Worm (Caenorhabditis elegans) whole organism, L1 larva: ENCODE data around the gene F07E5.12.
A peak's percentile ranks its signal among the peaks of the same experiment; 100 is the strongest.

Experiments used
- F16B12.6 ChIP-seq: fragments of 150-350 bp; optimal IDR thresholded peaks from 2 replicates; lab custom pipeline; 2014; ENCODE audit warnings: missing biosample characterization, missing genetic modification characterization
- Y116A8C.19 ChIP-seq: sonication (generic microtip); optimal IDR thresholded peaks from 2 replicates; lab custom pipeline; 2016; ENCODE audit warnings: missing compliant biosample characterization, missing genetic modification characterization, borderline replicate concordance
- alr-1 ChIP-seq: fragments of 200-800 bp; sonication (Bioruptor generic); optimal IDR thresholded peaks from 2 replicates; lab custom pipeline; 2018; ENCODE audit warnings: borderline replicate concordance, mild to moderate bottlenecking, missing genetic modification characterization, missing compliant biosample characterization
- blmp-1 ChIP-seq: fragments of 150-350 bp; optimal IDR thresholded peaks from 2 replicates; lab custom pipeline; 2014; ENCODE audit warnings: missing biosample characterization, missing genetic modification characterization
- ceh-8 ChIP-seq: fragments of 200-800 bp; sonication (Bioruptor generic); optimal IDR thresholded peaks from 2 replicates; lab custom pipeline; 2018; ENCODE audit warnings: mild to moderate bottlenecking, missing genetic modification characterization, moderate library complexity, missing compliant biosample characterization
- dpl-1 ChIP-seq, 3 experiments: fragments of 150-350 bp in 2 of 3; sonication (generic microtip) in 1 of 3; optimal IDR thresholded peaks; 2 replicates each; lab custom pipeline; 2014 to 2017; ENCODE audit warnings: missing biosample characterization in 3 of 3, missing genetic modification characterization in 3 of 3, missing genetic modification reagents in 3 of 3
- efl-1 ChIP-seq, 4 experiments: fragments of 150-350 bp; optimal IDR thresholded peaks in 3 of 4; peaks in 1 of 4; 1 replicate in 1 of 4; 2 replicates in 3 of 4; lab custom pipeline; 2014; ENCODE audit warnings: missing biosample characterization in 2 of 4, missing genetic modification characterization in 2 of 4, missing genetic modification reagents in 2 of 4
- egl-27 ChIP-seq, 2 experiments: fragments of 150-350 bp in 1 of 2; sonication (generic microtip); optimal IDR thresholded peaks; 3 replicates each; lab custom pipeline; 2017 to 2018; ENCODE audit warnings: missing biosample characterization in 2 of 2, missing genetic modification characterization in 2 of 2, missing genetic modification reagents in 2 of 2
- elt-3 ChIP-seq, 6 experiments: fragments of 150-350 bp in 1 of 6; sonication (generic microtip); optimal IDR thresholded peaks; 2 replicates each; lab custom pipeline; 2017 to 2018; ENCODE audit warnings: missing biosample characterization in 6 of 6, missing genetic modification characterization in 6 of 6, inconsistent platforms in 1 of 6
- ets-5 ChIP-seq: fragments of 200-800 bp; sonication (Bioruptor generic); IDR thresholded peaks from 2 replicates; pipeline ENCODE4 v1.3.6; 2022; ENCODE audit warnings: missing genetic modification characterization, missing compliant biosample characterization
- fos-1 ChIP-seq: fragments of 150-350 bp; optimal IDR thresholded peaks from 2 replicates; lab custom pipeline; 2014; ENCODE audit warnings: missing biosample characterization, missing genetic modification characterization
- irx-1 ChIP-seq: sonication (generic microtip); optimal IDR thresholded peaks from 2 replicates; lab custom pipeline; 2016; ENCODE audit warnings: missing genetic modification characterization, missing compliant biosample characterization
- isw-1 ChIP-seq: fragments of 200-800 bp; sonication (Bioruptor generic); IDR thresholded peaks from 2 replicates; pipeline ENCODE4 v1.3.6; 2022; ENCODE audit warnings: missing genetic modification characterization, missing compliant biosample characterization
- lin-15B ChIP-seq: fragments of 150-350 bp; sonication (generic microtip); optimal IDR thresholded peaks from 3 replicates; lab custom pipeline; 2014; ENCODE audit warnings: missing biosample characterization, missing genetic modification characterization
- lin-35 ChIP-seq, 2 experiments: fragments of 150-350 bp; optimal IDR thresholded peaks; 2 replicates each; lab custom pipeline; 2014; ENCODE audit warnings: missing biosample characterization in 2 of 2, missing genetic modification characterization in 2 of 2, missing genetic modification reagents in 2 of 2
- lsy-2 ChIP-seq, 2 experiments: fragments of 150-350 bp; optimal IDR thresholded peaks; 2 replicates each; lab custom pipeline; 2014; ENCODE audit warnings: missing biosample characterization in 2 of 2, missing genetic modification characterization in 2 of 2
- mef-2 ChIP-seq: fragments of 150-350 bp; optimal IDR thresholded peaks from 2 replicates; lab custom pipeline; 2014; ENCODE audit warnings: missing biosample characterization, missing genetic modification characterization
- nhr-12 ChIP-seq: sonication (generic microtip); optimal IDR thresholded peaks from 2 replicates; lab custom pipeline; 2017; ENCODE audit warnings: missing biosample characterization, missing genetic modification characterization
- nhr-237 ChIP-seq: fragments of 150-350 bp; optimal IDR thresholded peaks from 2 replicates; lab custom pipeline; 2014; ENCODE audit warnings: missing biosample characterization, missing genetic modification characterization
- nhr-28 ChIP-seq: fragments of 150-350 bp; optimal IDR thresholded peaks from 2 replicates; lab custom pipeline; 2014; ENCODE audit warnings: missing biosample characterization, missing genetic modification characterization
- nhr-71 ChIP-seq: sonication (generic microtip); optimal IDR thresholded peaks from 2 replicates; lab custom pipeline; 2016; ENCODE audit warnings: mild to moderate bottlenecking, missing genetic modification characterization, moderate library complexity, missing compliant biosample characterization
- nhr-76 ChIP-seq: sonication (generic microtip); optimal IDR thresholded peaks from 2 replicates; lab custom pipeline; 2017; ENCODE audit warnings: missing biosample characterization, missing genetic modification characterization
- nhr-84 ChIP-seq: sonication (generic microtip); optimal IDR thresholded peaks from 2 replicates; lab custom pipeline; 2017; ENCODE audit warnings: missing biosample characterization, missing genetic modification characterization
- nhr-85 ChIP-seq: sonication (generic microtip); peaks from one replicate; lab custom pipeline; 2016; ENCODE audit warnings: missing genetic modification characterization, inconsistent platforms, missing compliant biosample characterization
- pag-3 ChIP-seq: sonication (generic microtip); optimal IDR thresholded peaks from 2 replicates; lab custom pipeline; 2017; ENCODE audit warnings: missing genetic modification characterization, mild to moderate bottlenecking, missing compliant biosample characterization, antibody characterized with exemption, borderline replicate concordance; ENCODE audit not compliant: insufficient read depth
- rnt-1 ChIP-seq: sonication (generic microtip); optimal IDR thresholded peaks from 2 replicates; lab custom pipeline; 2016; ENCODE audit warnings: mild to moderate bottlenecking, missing genetic modification characterization, moderate library complexity, missing compliant biosample characterization
- skn-1 ChIP-seq: fragments of 150-350 bp; optimal IDR thresholded peaks from 2 replicates; lab custom pipeline; 2014; ENCODE audit warnings: missing biosample characterization, missing genetic modification characterization
- snu-23 ChIP-seq: sonication (generic microtip); optimal IDR thresholded peaks from 2 replicates; lab custom pipeline; 2016; ENCODE audit warnings: missing genetic modification characterization, missing compliant biosample characterization
- sox-4 ChIP-seq: sonication (generic microtip); optimal IDR thresholded peaks from 2 replicates; lab custom pipeline; 2016; ENCODE audit warnings: missing genetic modification characterization, missing compliant biosample characterization
- sptf-1 ChIP-seq: fragments of 150-350 bp; optimal IDR thresholded peaks from 2 replicates; lab custom pipeline; 2014; ENCODE audit warnings: missing biosample characterization, missing genetic modification characterization
- sup-37 ChIP-seq: fragments of 200-800 bp; sonication (Bioruptor generic); optimal IDR thresholded peaks from 2 replicates; lab custom pipeline; 2018; ENCODE audit warnings: mild to moderate bottlenecking, missing genetic modification characterization, missing compliant biosample characterization
- swsn-7 ChIP-seq: sonication (generic microtip); optimal IDR thresholded peaks from 2 replicates; lab custom pipeline; 2016; ENCODE audit warnings: missing genetic modification characterization, missing compliant biosample characterization
- unc-62 ChIP-seq: fragments of 150-350 bp; optimal IDR thresholded peaks from 2 replicates; lab custom pipeline; 2014; ENCODE audit warnings: missing biosample characterization, missing genetic modification reagents, missing genetic modification characterization
- vab-15 ChIP-seq: sonication (generic microtip); optimal IDR thresholded peaks from 2 replicates; lab custom pipeline; 2017; ENCODE audit warnings: missing genotype, mild to moderate bottlenecking, missing genetic modification characterization, missing compliant biosample characterization
- xbp-1 ChIP-seq: sonication (generic microtip); optimal IDR thresholded peaks from 2 replicates; lab custom pipeline; 2016; ENCODE audit warnings: missing genetic modification characterization, missing compliant biosample characterization

The F07E5.12 gene

ce11 chrII:2031852-2032251 lies 35.9 kb upstream of the F07E5.12 start, which contains the start of gene bath-5:
Gene bath-5 (minus strand): TSS chrII:2031952.
- no peak for TF ChIP-seq vab-15 (tag; lab: Kevin White, UChicago)
- TF ChIP-seq xbp-1 = no peak
- no peak for TF ChIP-seq snu-23 (GFP tag; lab: Kevin White, UChicago)
- no peak for TF ChIP-seq irx-1 (tag; lab: Kevin White, UChicago)
- no peak for TF ChIP-seq elt-3 (tag; optimal IDR thresholded peaks at IDR 0.05; lab: Kevin White, UChicago)
- no peak for TF ChIP-seq nhr-84
- no peak for TF ChIP-seq swsn-7 (tag; lab: Kevin White, UChicago)
- TF ChIP-seq sup-37 (GFP tag; lab: Kevin White, UChicago) = no peak
- no peak for TF ChIP-seq ets-5 (GFP tag; lab: Robert Waterston, UW)
- TF ChIP-seq Y116A8C.19 (tag; lab: Kevin White, UChicago) = no peak
- TF ChIP-seq nhr-28 (tag; lab: Kevin White, UChicago) = no peak
- TF ChIP-seq rnt-1 (tag; lab: Kevin White, UChicago) = no peak
- TF ChIP-seq lin-15B (tag; lab: Kevin White, UChicago) = no peak

ce11 chrII:2032282-2032681 lies 35.5 kb upstream of the F07E5.12 start, which contains the start of gene btb-4:
Gene btb-4 (plus strand): TSS chrII:2032316.
- TF ChIP-seq lsy-2 (tag; optimal IDR thresholded peaks at IDR 0.05; lab: Kevin White, UChicago) (peak in 1 of 2 experiments; percentile 20), efl-1 (optimal IDR thresholded peaks at IDR 0.05; lab: Kevin White, UChicago) (peak; percentile 33 to 90), efl-1 (GFP tag; optimal IDR thresholded peaks at IDR 0.05 in 1 of 2; lab: Kevin White, UChicago) (peak; percentile 81 to 98), lin-35 (GFP tag; optimal IDR thresholded peaks at IDR 0.05; lab: Kevin White, UChicago) (peak; percentile 60 to 90), dpl-1 (GFP tag; optimal IDR thresholded peaks at IDR 0.05; lab: Kevin White, UChicago) (peak; percentile 51 to 77 (median 75))

ce11 chrII:2033286-2033685 lies 34.5 kb upstream of the F07E5.12 start, which contains the start of gene F59H6.14:
Gene F59H6.14 (plus strand): TSS chrII:2033586.
- no peak for TF ChIP-seq alr-1 (tag; lab: Kevin White, UChicago)
- no peak for TF ChIP-seq nhr-237
- no peak for TF ChIP-seq blmp-1 (tag; lab: Kevin White, UChicago)
- TF ChIP-seq sptf-1 (tag; lab: Kevin White, UChicago) = no peak
- TF ChIP-seq mef-2 (tag; lab: Kevin White, UChicago) = no peak
- no peak for TF ChIP-seq elt-3 (tag; optimal IDR thresholded peaks at IDR 0.05; lab: Kevin White, UChicago)
- no peak for TF ChIP-seq nhr-85 (tag; lab: Kevin White, UChicago)
- TF ChIP-seq isw-1 (GFP tag; lab: Robert Waterston, UW) = no peak
- TF ChIP-seq F16B12.6 (tag; lab: Kevin White, UChicago) = no peak
- TF ChIP-seq lin-35 (GFP tag; optimal IDR thresholded peaks at IDR 0.05; lab: Kevin White, UChicago) = no peak
- no peak for TF ChIP-seq fos-1 (tag; lab: Kevin White, UChicago)
- TF ChIP-seq sox-4 = no peak
- no peak for TF ChIP-seq Y116A8C.19 (tag; lab: Kevin White, UChicago)
- no peak for TF ChIP-seq pag-3 (tag; lab: Kevin White, UChicago)
- TF ChIP-seq ceh-8 = no peak
- TF ChIP-seq nhr-71 (tag; lab: Kevin White, UChicago) = no peak
- TF ChIP-seq skn-1 (tag; lab: Kevin White, UChicago) = no peak
- no peak for TF ChIP-seq egl-27 (tag; optimal IDR thresholded peaks at IDR 0.05; lab: Kevin White, UChicago)
- no peak for TF ChIP-seq efl-1 (optimal IDR thresholded peaks at IDR 0.05; lab: Kevin White, UChicago)
- no peak for TF ChIP-seq efl-1 (GFP tag; optimal IDR thresholded peaks at IDR 0.05 in 1 of 2; lab: Kevin White, UChicago)
- TF ChIP-seq nhr-12 (tag; lab: Kevin White, UChicago) = no peak
- TF ChIP-seq, all 84 proteins: peak for 0

- TF ChIP-seq unc-62 (GFP tag; lab: Kevin White, UChicago) (no peak), nhr-76 (tag; lab: Kevin White, UChicago) (no peak), blmp-1 (tag; lab: Kevin White, UChicago) (no peak), xbp-1 (no peak)
- TF ChIP-seq, all 84 proteins: peak for 0
Measured at ce11 chrII:2039288-2039687, 28.5 kb upstream of the F07E5.12 start, which contains the start of gene bath-19. Gene bath-19 (minus strand): TSS chrII:2039388.
